Fruit fly (Drosophila melanogaster) S2 (cell line): Measurements from ENCODE around the gene zyd.

Experiments used
- CG8478 ChIP-seq: fragments of >200 bp; optimal IDR thresholded peaks from 2 replicates; lab custom pipeline; 2018
- CTCF ChIP-seq, 2 experiments: fragments of >200 bp; optimal IDR thresholded peaks; 2 replicates each; lab custom pipeline; 2018

- TF ChIP-seq CG8478 (no peak), CTCF (optimal IDR thresholded peaks at IDR 0.05; lab: Kevin White, UChicago) (no peak)
Observed at dm6 chrX:23011203-23011602, 11.5 kb upstream of the zyd start, which contains the start of gene FucTC.
